Worm (Caenorhabditis elegans) whole organism, L3 larva: ENCODE measurements around the gene sms-3.

Source experiments
- ceh-9 ChIP-seq: sonication (generic microtip); optimal IDR thresholded peaks from 2 replicates; lab custom pipeline; 2018; ENCODE audit warnings: missing biosample characterization, missing genetic modification characterization
- egl-27 ChIP-seq: sonication (generic microtip); optimal IDR thresholded peaks from 4 replicates; lab custom pipeline; 2017; ENCODE audit warnings: missing biosample characterization, missing genetic modification reagents, missing genetic modification characterization
- fkh-10 ChIP-seq: sonication (generic microtip); optimal IDR thresholded peaks from 2 replicates; lab custom pipeline; 2017; ENCODE audit warnings: missing biosample characterization, missing genetic modification reagents, missing genetic modification characterization
- fos-1 ChIP-seq: fragments of 150-350 bp; optimal IDR thresholded peaks from 2 replicates; lab custom pipeline; 2014; ENCODE audit warnings: missing biosample characterization, missing genetic modification characterization
- nhr-237 ChIP-seq: fragments of 150-350 bp; optimal IDR thresholded peaks from 2 replicates; lab custom pipeline; 2014; ENCODE audit warnings: missing biosample characterization, missing genetic modification characterization
- nhr-28 ChIP-seq: fragments of 150-350 bp; optimal IDR thresholded peaks from 2 replicates; lab custom pipeline; 2014; ENCODE audit warnings: missing biosample characterization, missing genetic modification characterization
- tbx-2 ChIP-seq: sonication (generic microtip); optimal IDR thresholded peaks from 2 replicates; lab custom pipeline; 2016; ENCODE audit warnings: mild to moderate bottlenecking, missing genetic modification characterization, missing compliant biosample characterization

DNA sequence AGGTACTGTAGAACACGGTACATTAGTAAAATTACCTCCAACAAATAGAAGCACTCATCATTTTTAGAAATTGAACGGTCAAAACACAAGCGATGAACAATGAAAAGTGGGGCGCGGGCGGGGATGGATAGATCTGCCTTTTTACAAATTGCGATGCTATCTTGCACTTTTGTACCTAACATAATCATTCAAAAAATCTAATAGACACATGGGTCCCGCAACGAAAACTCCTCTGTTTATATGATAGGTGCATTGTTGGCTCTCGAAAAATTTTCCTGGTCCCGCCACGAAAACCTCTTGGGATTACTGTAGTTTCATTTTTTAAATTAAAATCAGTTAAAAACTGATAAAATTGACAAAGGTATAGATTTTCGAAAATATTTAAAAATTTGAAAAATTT lies 33.3 kb upstream of the sms-3 start, which contains the start of gene Y22D7AL.11:
- no peak for TF ChIP-seq nhr-237
- no peak for TF ChIP-seq nhr-28 (tag; lab: Kevin White, UChicago)
- no peak for TF ChIP-seq fos-1 (tag; lab: Kevin White, UChicago)
- TF ChIP-seq fkh-10 (GFP tag; lab: Kevin White, UChicago): no peak
- no peak for TF ChIP-seq egl-27 (tag; lab: Kevin White, UChicago)
- TF ChIP-seq tbx-2 (tag; lab: Kevin White, UChicago): no peak
- no peak for TF ChIP-seq ceh-9 (tag; lab: Kevin White, UChicago)
